Worm (Caenorhabditis elegans) whole organism, L1 larva: ENCODE measurements around the gene clec-61.

Experiments
- C04F5.9 ChIP-seq: sonication (generic microtip); optimal IDR thresholded peaks from 2 replicates; lab custom pipeline; 2016; ENCODE audit warnings: missing genetic modification characterization, missing compliant biosample characterization
- C34B4.2 ChIP-seq: sonication (generic microtip); optimal IDR thresholded peaks from 2 replicates; lab custom pipeline; 2017; ENCODE audit warnings: mild to moderate bottlenecking, missing genetic modification characterization, missing compliant biosample characterization
- aha-1 ChIP-seq: fragments of 150-350 bp; optimal IDR thresholded peaks from 2 replicates; lab custom pipeline; 2014; ENCODE audit warnings: missing biosample characterization, missing genetic modification characterization
- alr-1 ChIP-seq: fragments of 200-800 bp; sonication (Bioruptor generic); optimal IDR thresholded peaks from 2 replicates; lab custom pipeline; 2018; ENCODE audit warnings: borderline replicate concordance, mild to moderate bottlenecking, missing genetic modification characterization, missing compliant biosample characterization
- ama-1 ChIP-seq: fragments of 150-350 bp; optimal IDR thresholded peaks from 2 replicates; lab custom pipeline; 2014
- blmp-1 ChIP-seq: fragments of 150-350 bp; optimal IDR thresholded peaks from 2 replicates; lab custom pipeline; 2014; ENCODE audit warnings: missing biosample characterization, missing genetic modification characterization
- ceh-82 ChIP-seq, 3 experiments: fragments of 150-350 bp in 1 of 3; sonication (generic microtip) in 2 of 3; optimal IDR thresholded peaks; 2 replicates each; lab custom pipeline; 2014 to 2017; ENCODE audit warnings: missing biosample characterization in 3 of 3, missing genetic modification characterization in 3 of 3
- ceh-88 ChIP-seq: fragments of 200-800 bp; sonication (Bioruptor generic); IDR thresholded peaks from 2 replicates; pipeline ENCODE4 v1.3.6; 2022; ENCODE audit warnings: missing genetic modification characterization, missing compliant biosample characterization
- ces-1 ChIP-seq: fragments of 150-350 bp; optimal IDR thresholded peaks from 2 replicates; lab custom pipeline; 2014; ENCODE audit warnings: missing biosample characterization, missing genetic modification reagents, missing genetic modification characterization
- efl-1 ChIP-seq, 4 experiments: fragments of 150-350 bp; optimal IDR thresholded peaks in 3 of 4; peaks in 1 of 4; 1 replicate in 1 of 4; 2 replicates in 3 of 4; lab custom pipeline; 2014; ENCODE audit warnings: missing biosample characterization in 2 of 4, missing genetic modification characterization in 2 of 4, missing genetic modification reagents in 2 of 4
- egl-13 ChIP-seq: sonication (generic microtip); optimal IDR thresholded peaks from 2 replicates; lab custom pipeline; 2016; ENCODE audit warnings: missing genotype, missing genetic modification reagents, missing genetic modification characterization, missing compliant biosample characterization
- elt-2 ChIP-seq: sonication (generic microtip); optimal IDR thresholded peaks from 2 replicates; lab custom pipeline; 2016; ENCODE audit warnings: missing genetic modification characterization, mild to moderate bottlenecking, inconsistent platforms, missing compliant biosample characterization, missing genetic modification reagents
- elt-3 ChIP-seq, 6 experiments: fragments of 150-350 bp in 1 of 6; sonication (generic microtip); optimal IDR thresholded peaks; 2 replicates each; lab custom pipeline; 2017 to 2018; ENCODE audit warnings: missing biosample characterization in 6 of 6, missing genetic modification characterization in 6 of 6, inconsistent platforms in 1 of 6
- ets-5 ChIP-seq: fragments of 200-800 bp; sonication (Bioruptor generic); IDR thresholded peaks from 2 replicates; pipeline ENCODE4 v1.3.6; 2022; ENCODE audit warnings: missing genetic modification characterization, missing compliant biosample characterization
- fos-1 ChIP-seq: fragments of 150-350 bp; optimal IDR thresholded peaks from 2 replicates; lab custom pipeline; 2014; ENCODE audit warnings: missing biosample characterization, missing genetic modification characterization
- grh-1 ChIP-seq: fragments of 200-800 bp; sonication (Bioruptor generic); IDR thresholded peaks from 2 replicates; pipeline ENCODE4 v1.3.6; 2022; ENCODE audit warnings: missing genetic modification reagents, missing genetic modification characterization, missing compliant biosample characterization
- hlh-17 ChIP-seq: fragments of 200-800 bp; sonication (Bioruptor generic); optimal IDR thresholded peaks from 2 replicates; lab custom pipeline; 2018; ENCODE audit warnings: missing genetic modification characterization, mild to moderate bottlenecking, missing compliant biosample characterization, moderate library complexity, borderline replicate concordance
- hlh-4 ChIP-seq: sonication (generic microtip); optimal IDR thresholded peaks from 2 replicates; lab custom pipeline; 2016; ENCODE audit warnings: mild to moderate bottlenecking, missing genetic modification characterization, missing compliant biosample characterization
- hpl-2 ChIP-seq: fragments of 150-350 bp; optimal IDR thresholded peaks from 2 replicates; lab custom pipeline; 2014; ENCODE audit warnings: missing biosample characterization, missing genetic modification reagents, missing genetic modification characterization
- irx-1 ChIP-seq: sonication (generic microtip); optimal IDR thresholded peaks from 2 replicates; lab custom pipeline; 2016; ENCODE audit warnings: missing genetic modification characterization, missing compliant biosample characterization
- jun-1 ChIP-seq: fragments of 150-350 bp; optimal IDR thresholded peaks from 2 replicates; lab custom pipeline; 2014; ENCODE audit warnings: missing biosample characterization, missing genetic modification reagents, missing genetic modification characterization
- lin-35 ChIP-seq, 2 experiments: fragments of 150-350 bp; optimal IDR thresholded peaks; 2 replicates each; lab custom pipeline; 2014; ENCODE audit warnings: missing biosample characterization in 2 of 2, missing genetic modification characterization in 2 of 2, missing genetic modification reagents in 2 of 2
- lin-39 ChIP-seq: fragments of 150-350 bp; optimal IDR thresholded peaks from 2 replicates; lab custom pipeline; 2014; ENCODE audit warnings: missing biosample characterization, missing genetic modification reagents, missing genetic modification characterization
- lir-3 ChIP-seq: sonication (generic microtip); optimal IDR thresholded peaks from 2 replicates; lab custom pipeline; 2016; ENCODE audit warnings: mild to moderate bottlenecking, missing genetic modification characterization, moderate library complexity, missing compliant biosample characterization; ENCODE audit not compliant: poor library complexity
- lsy-2 ChIP-seq, 2 experiments: fragments of 150-350 bp; optimal IDR thresholded peaks; 2 replicates each; lab custom pipeline; 2014; ENCODE audit warnings: missing biosample characterization in 2 of 2, missing genetic modification characterization in 2 of 2
- mep-1 ChIP-seq: fragments of 150-350 bp; optimal IDR thresholded peaks from 2 replicates; lab custom pipeline; 2014; ENCODE audit warnings: missing biosample characterization, missing genetic modification characterization
- nhr-12 ChIP-seq: sonication (generic microtip); optimal IDR thresholded peaks from 2 replicates; lab custom pipeline; 2017; ENCODE audit warnings: missing biosample characterization, missing genetic modification characterization
- nhr-20 ChIP-seq: sonication (generic microtip); optimal IDR thresholded peaks from 2 replicates; lab custom pipeline; 2016; ENCODE audit warnings: mild to moderate bottlenecking, missing genetic modification characterization, missing compliant biosample characterization
- nhr-47 ChIP-seq: sonication (generic microtip); optimal IDR thresholded peaks from 2 replicates; lab custom pipeline; 2016; ENCODE audit warnings: mild to moderate bottlenecking, missing genetic modification characterization, moderate library complexity, missing compliant biosample characterization
- nhr-71 ChIP-seq: sonication (generic microtip); optimal IDR thresholded peaks from 2 replicates; lab custom pipeline; 2016; ENCODE audit warnings: mild to moderate bottlenecking, missing genetic modification characterization, moderate library complexity, missing compliant biosample characterization
- nhr-76 ChIP-seq: sonication (generic microtip); optimal IDR thresholded peaks from 2 replicates; lab custom pipeline; 2017; ENCODE audit warnings: missing biosample characterization, missing genetic modification characterization
- nhr-77 ChIP-seq: fragments of 150-350 bp; optimal IDR thresholded peaks from 2 replicates; lab custom pipeline; 2014; ENCODE audit warnings: missing biosample characterization, missing genetic modification characterization
- nhr-85 ChIP-seq: sonication (generic microtip); peaks from one replicate; lab custom pipeline; 2016; ENCODE audit warnings: missing genetic modification characterization, inconsistent platforms, missing compliant biosample characterization
- nhr-90 ChIP-seq: sonication (generic microtip); optimal IDR thresholded peaks from 2 replicates; lab custom pipeline; 2016; ENCODE audit warnings: mild to moderate bottlenecking, missing genetic modification characterization, missing compliant biosample characterization; ENCODE audit not compliant: poor library complexity
- pag-3 ChIP-seq: sonication (generic microtip); optimal IDR thresholded peaks from 2 replicates; lab custom pipeline; 2017; ENCODE audit warnings: missing genetic modification characterization, mild to moderate bottlenecking, missing compliant biosample characterization, antibody characterized with exemption, borderline replicate concordance; ENCODE audit not compliant: insufficient read depth
- pqm-1 ChIP-seq: sonication (generic microtip); optimal IDR thresholded peaks from 3 replicates; lab custom pipeline; 2017; ENCODE audit warnings: missing biosample characterization, missing genetic modification characterization
- snpc-4 ChIP-seq: fragments of 150-350 bp; optimal IDR thresholded peaks from 2 replicates; lab custom pipeline; 2014; ENCODE audit warnings: missing biosample characterization, missing genetic modification characterization
- snu-23 ChIP-seq: sonication (generic microtip); optimal IDR thresholded peaks from 2 replicates; lab custom pipeline; 2016; ENCODE audit warnings: missing genetic modification characterization, missing compliant biosample characterization
- sup-37 ChIP-seq: fragments of 200-800 bp; sonication (Bioruptor generic); optimal IDR thresholded peaks from 2 replicates; lab custom pipeline; 2018; ENCODE audit warnings: mild to moderate bottlenecking, missing genetic modification characterization, missing compliant biosample characterization
- swsn-7 ChIP-seq: sonication (generic microtip); optimal IDR thresholded peaks from 2 replicates; lab custom pipeline; 2016; ENCODE audit warnings: missing genetic modification characterization, missing compliant biosample characterization
- unc-62 ChIP-seq: fragments of 150-350 bp; optimal IDR thresholded peaks from 2 replicates; lab custom pipeline; 2014; ENCODE audit warnings: missing biosample characterization, missing genetic modification reagents, missing genetic modification characterization
- unc-98 ChIP-seq: fragments of 200-800 bp; sonication (Bioruptor generic); IDR thresholded peaks from 2 replicates; pipeline ENCODE4 v1.3.6; 2022; ENCODE audit warnings: missing genetic modification characterization, missing compliant biosample characterization
- vab-15 ChIP-seq: sonication (generic microtip); optimal IDR thresholded peaks from 2 replicates; lab custom pipeline; 2017; ENCODE audit warnings: missing genotype, mild to moderate bottlenecking, missing genetic modification characterization, missing compliant biosample characterization
- xbp-1 ChIP-seq: sonication (generic microtip); optimal IDR thresholded peaks from 2 replicates; lab custom pipeline; 2016; ENCODE audit warnings: missing genetic modification characterization, missing compliant biosample characterization
- ztf-4 ChIP-seq: fragments of 150-350 bp; optimal IDR thresholded peaks from 2 replicates; lab custom pipeline; 2014; ENCODE audit warnings: missing biosample characterization, missing genetic modification characterization

clec-61 gene

DNA sequence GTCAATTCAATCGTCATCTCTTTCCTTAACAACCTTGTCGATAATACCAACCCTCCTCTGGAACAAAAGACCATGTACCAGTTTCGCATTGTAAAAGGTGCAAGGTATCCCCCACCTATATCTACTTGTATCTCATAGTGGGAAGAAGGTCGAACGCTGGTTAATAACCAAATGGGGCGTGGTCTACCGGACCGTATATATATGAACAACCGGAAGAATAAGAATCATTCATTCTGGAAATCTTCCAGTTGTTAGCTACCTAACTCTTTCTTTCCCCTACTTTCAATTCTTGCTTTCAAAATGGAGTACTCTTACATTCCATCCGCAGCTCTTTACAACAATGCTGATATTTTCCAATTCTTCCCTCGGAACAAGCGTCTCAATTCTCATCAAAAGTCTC lies 29.1 kb downstream of the clec-61 start, which contains the start of gene ZK673.5:
ZK673.5 (plus strand) TSS at position 301 of the 400 bp plus-strand sequence.
- TF ChIP-seq hlh-4 (tag; lab: Kevin White, UChicago) (no peak), swsn-7 (tag; lab: Kevin White, UChicago) (no peak), pag-3 (tag; lab: Kevin White, UChicago) (no peak), ceh-82 (tag; optimal IDR thresholded peaks at IDR 0.05; lab: Kevin White, UChicago) (no peak), irx-1 (no peak), elt-3 (tag; optimal IDR thresholded peaks at IDR 0.05; lab: Kevin White, UChicago) (no peak), snpc-4 (tag; lab: Kevin White, UChicago) (no peak)
- TF ChIP-seq, all 84 proteins: peak for 0

DNA sequence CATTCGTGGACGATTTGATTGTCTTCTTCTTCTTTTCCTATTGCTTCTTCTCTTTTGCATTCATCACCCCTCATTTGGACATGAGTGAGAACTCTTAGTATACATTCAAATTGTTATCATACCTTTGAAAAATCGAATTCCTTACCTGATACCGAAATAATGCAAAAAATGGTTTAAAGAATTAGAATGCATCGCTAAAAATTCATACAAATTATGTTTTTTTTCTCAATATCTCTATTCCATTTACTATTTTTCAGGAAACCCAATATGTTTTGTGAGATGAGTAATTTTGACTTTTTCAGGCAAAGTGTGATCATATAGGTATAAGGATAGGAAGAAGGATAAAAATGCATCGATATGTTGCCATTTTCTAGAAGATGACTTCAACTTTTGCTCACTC lies 33.4 kb downstream of the clec-61 start, which contains the start of gene ZK673.11:
ZK673.11 (plus strand) TSS at position 301 of the 400 bp plus-strand sequence.
- TF ChIP-seq nhr-76 (tag; lab: Kevin White, UChicago) (no peak), xbp-1 (tag; lab: Kevin White, UChicago) (no peak), nhr-12 (tag; lab: Kevin White, UChicago) (no peak), vab-15 (tag; lab: Kevin White, UChicago) (no peak), grh-1 (GFP tag; lab: Robert Waterston, UW) (no peak), jun-1 (tag; lab: Kevin White, UChicago) (no peak)

DNA sequence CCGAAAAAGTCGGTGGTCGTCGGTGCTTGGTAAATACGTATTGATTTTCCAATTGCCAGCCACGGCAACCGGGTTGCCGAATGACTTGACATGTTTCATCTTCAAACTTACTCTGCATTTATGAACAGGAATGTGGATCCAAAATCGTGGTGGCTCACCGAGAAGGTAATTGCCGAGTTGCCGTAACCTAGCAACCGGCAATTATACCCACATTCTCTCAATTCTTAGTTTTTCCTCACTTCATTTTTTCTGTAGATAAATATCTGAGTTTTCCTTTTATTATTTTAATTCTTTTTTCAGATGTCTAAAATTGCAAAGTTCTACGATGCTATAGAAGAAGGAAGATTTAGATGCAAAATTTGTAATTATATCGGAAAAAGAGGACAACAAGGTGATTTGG lies 37.7 kb downstream of the clec-61 start, which contains the start of gene ZK673.4:
ZK673.4 (plus strand) TSS at position 301 of the 400 bp plus-strand sequence.
- TF ChIP-seq lir-3 = no peak
- TF ChIP-seq jun-1 (tag; lab: Kevin White, UChicago) = no peak
- TF ChIP-seq snu-23 (GFP tag; lab: Kevin White, UChicago) = no peak
- no peak for TF ChIP-seq pqm-1
- TF ChIP-seq lin-39 (tag; lab: Kevin White, UChicago) = no peak
- no peak for TF ChIP-seq lin-35 (GFP tag; optimal IDR thresholded peaks at IDR 0.05; lab: Kevin White, UChicago)
- no peak for TF ChIP-seq unc-98 (GFP tag; lab: Robert Waterston, UW)
- TF ChIP-seq nhr-12 (tag; lab: Kevin White, UChicago) = no peak
- no peak for TF ChIP-seq lsy-2 (tag; optimal IDR thresholded peaks at IDR 0.05; lab: Kevin White, UChicago)
- no peak for TF ChIP-seq nhr-77 (tag; lab: Kevin White, UChicago)
- TF ChIP-seq, all 84 proteins: peak for 0

DNA sequence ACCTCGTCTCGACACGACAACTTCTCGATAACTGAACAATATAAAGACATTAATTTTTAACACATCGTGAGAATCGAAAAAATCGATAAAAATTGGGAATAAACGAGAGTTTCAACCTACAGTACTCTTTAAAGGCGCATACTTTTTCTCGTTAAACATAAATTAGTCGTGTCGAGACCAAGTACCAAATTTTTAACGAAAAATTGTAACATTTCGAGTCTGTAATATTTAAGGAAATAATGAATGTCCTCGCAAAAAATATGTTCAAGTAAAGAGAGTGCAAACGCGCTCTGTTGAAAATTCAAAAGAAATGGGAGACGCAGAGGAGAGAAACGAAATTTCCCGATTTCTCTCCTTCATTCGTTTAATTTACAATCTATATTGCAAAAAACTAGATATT lies 40.0 kb downstream of the clec-61 start:
- TF ChIP-seq egl-13 (tag; lab: Kevin White, UChicago) = no peak
- TF ChIP-seq pag-3 (tag; lab: Kevin White, UChicago) = no peak
- TF ChIP-seq lsy-2 (tag; optimal IDR thresholded peaks at IDR 0.05; lab: Kevin White, UChicago) = peak in 1 of 2 experiments; percentile 18
- TF ChIP-seq nhr-20 (tag; lab: Kevin White, UChicago) = no peak
- no peak for TF ChIP-seq ces-1
- TF ChIP-seq nhr-12 (tag; lab: Kevin White, UChicago) = no peak
- no peak for TF ChIP-seq sup-37 (GFP tag; lab: Kevin White, UChicago)
- TF ChIP-seq C04F5.9 = no peak
- no peak for TF ChIP-seq mep-1 (tag; lab: Kevin White, UChicago)
- TF ChIP-seq aha-1 (tag; lab: Kevin White, UChicago) = no peak
- TF ChIP-seq hlh-4 (tag; lab: Kevin White, UChicago) = no peak
- TF ChIP-seq grh-1 (GFP tag; lab: Robert Waterston, UW) = no peak
- TF ChIP-seq ztf-4 (tag; lab: Kevin White, UChicago) = no peak
- peak; percentile 27 for TF ChIP-seq nhr-71
- TF ChIP-seq lir-3 = no peak
- TF ChIP-seq elt-2 = peak; percentile 37
- no peak for TF ChIP-seq hpl-2
- TF ChIP-seq alr-1 (tag; lab: Kevin White, UChicago) = no peak
- no peak for TF ChIP-seq lin-39 (tag; lab: Kevin White, UChicago)
- TF ChIP-seq C34B4.2 (tag; lab: Kevin White, UChicago) = no peak
- peak; percentile 69 for TF ChIP-seq ama-1
- no peak for TF ChIP-seq ceh-88 (GFP tag; lab: Robert Waterston, UW)
- TF ChIP-seq fos-1 (tag; lab: Kevin White, UChicago) = no peak
- TF ChIP-seq nhr-90 = peak; percentile 35
- no peak for TF ChIP-seq hlh-17 (GFP tag; lab: Kevin White, UChicago)
- TF ChIP-seq efl-1 (optimal IDR thresholded peaks at IDR 0.05; lab: Kevin White, UChicago) = peak in 1 of 2 experiments; percentile 12
- peak in 1 of 2 experiments; percentile 18 for TF ChIP-seq efl-1 (GFP tag; optimal IDR thresholded peaks at IDR 0.05 in 1 of 2; lab: Kevin White, UChicago)
- TF ChIP-seq nhr-85 = peak; percentile 12
- peak; percentile 11 for TF ChIP-seq blmp-1
- no peak for TF ChIP-seq unc-62
- TF ChIP-seq nhr-47 (tag; lab: Kevin White, UChicago) = peak; percentile 10
- no peak for TF ChIP-seq ets-5 (GFP tag; lab: Robert Waterston, UW)
